Worm (Caenorhabditis elegans) whole organism, L4 larva: ENCODE data around the gene bath-42.
A peak's percentile ranks its signal among the peaks of the same experiment; 100 is the strongest.

ENCODE experiments used
- D1046.2 ChIP-seq: fragments of 200-800 bp; sonication (Bioruptor generic); IDR thresholded peaks from 2 replicates; pipeline ENCODE4 v1.3.6; 2022; ENCODE audit warnings: missing genetic modification characterization, missing compliant biosample characterization
- F37D6.2 ChIP-seq: sonication (generic microtip); optimal IDR thresholded peaks from 2 replicates; lab custom pipeline; 2016; ENCODE audit warnings: mild to moderate bottlenecking, missing genetic modification characterization, missing compliant biosample characterization
- F44E2.7 ChIP-seq: fragments of 200-800 bp; sonication (Bioruptor generic); IDR thresholded peaks from 2 replicates; pipeline ENCODE4 v2.1.2; 2022; ENCODE audit warnings: missing genetic modification characterization, missing compliant biosample characterization
- F49E8.2 ChIP-seq: sonication (generic microtip); optimal IDR thresholded peaks from 2 replicates; lab custom pipeline; 2016; ENCODE audit warnings: missing compliant biosample characterization, mild to moderate bottlenecking, missing genetic modification characterization, borderline replicate concordance
- T26A8.4 ChIP-seq: fragments of 200-800 bp; sonication (Bioruptor generic); IDR thresholded peaks from 2 replicates; pipeline ENCODE4 v1.3.6; 2022; ENCODE audit warnings: missing genetic modification characterization, missing compliant biosample characterization
- Y5F2A.4 ChIP-seq: fragments of 200-800 bp; sonication (Bioruptor generic); optimal IDR thresholded peaks from 2 replicates; lab custom pipeline; 2018; ENCODE audit warnings: mild to moderate bottlenecking, missing genetic modification characterization, missing compliant biosample characterization
- Y75B8A.6 ChIP-seq: fragments of 200-800 bp; sonication (Bioruptor generic); IDR thresholded peaks from 2 replicates; pipeline ENCODE4 v1.3.6; 2022; ENCODE audit warnings: missing genetic modification reagents, missing genetic modification characterization, missing compliant biosample characterization
- ZK337.2 ChIP-seq: fragments of 200-800 bp; sonication (Bioruptor generic); IDR thresholded peaks from 2 replicates; pipeline ENCODE4 v1.3.6; 2022; ENCODE audit warnings: missing genetic modification reagents, missing genetic modification characterization, missing compliant biosample characterization
- ZK546.5 ChIP-seq, 2 experiments: sonication (generic microtip); optimal IDR thresholded peaks; 2 replicates each; lab custom pipeline; 2017; ENCODE audit warnings: missing biosample characterization in 2 of 2, missing genetic modification characterization in 2 of 2
- aha-1 ChIP-seq: fragments of 150-350 bp; peaks from one replicate; lab custom pipeline; 2014; ENCODE audit warnings: missing biosample characterization, missing genetic modification characterization
- aly-2 ChIP-seq: sonication (generic microtip); optimal IDR thresholded peaks from 2 replicates; lab custom pipeline; 2018; ENCODE audit warnings: missing biosample characterization, missing genetic modification characterization
- ama-1 ChIP-seq: fragments of 150-350 bp; optimal IDR thresholded peaks from 2 replicates; lab custom pipeline; 2014; ENCODE audit warnings: inconsistent platforms, mixed read lengths
- attf-4 ChIP-seq: sonication (generic microtip); optimal IDR thresholded peaks from 3 replicates; lab custom pipeline; 2017; ENCODE audit warnings: missing biosample characterization, missing genetic modification characterization
- ceh-20 ChIP-seq: fragments of 200-800 bp; sonication (Bioruptor generic); IDR thresholded peaks from 2 replicates; pipeline ENCODE4 v1.3.6; 2022; ENCODE audit warnings: missing genetic modification reagents, missing genetic modification characterization, missing compliant biosample characterization
- ceh-28 ChIP-seq: fragments of 150-350 bp; optimal IDR thresholded peaks from 2 replicates; lab custom pipeline; 2014; ENCODE audit warnings: missing biosample characterization, missing genetic modification reagents, missing genetic modification characterization
- ceh-44 ChIP-seq: fragments of 200-800 bp; sonication (Bioruptor generic); IDR thresholded peaks from 2 replicates; pipeline ENCODE4 v1.3.6; 2022; ENCODE audit warnings: missing genetic modification reagents, missing genetic modification characterization, missing compliant biosample characterization
- ctbp-1 ChIP-seq: fragments of 200-800 bp; sonication (Bioruptor generic); IDR thresholded peaks from 2 replicates; pipeline ENCODE4 v1.3.6; 2022; ENCODE audit warnings: missing genetic modification reagents, missing genetic modification characterization, missing compliant biosample characterization
- daf-12 ChIP-seq: fragments of 150-350 bp; optimal IDR thresholded peaks from 2 replicates; lab custom pipeline; 2014; ENCODE audit warnings: missing biosample characterization, missing genetic modification reagents, missing genetic modification characterization
- dmd-9 ChIP-seq: fragments of 200-800 bp; sonication (Bioruptor generic); IDR thresholded peaks from 2 replicates; pipeline ENCODE4 v1.3.6; 2022; ENCODE audit warnings: missing genetic modification reagents, missing genetic modification characterization, missing compliant biosample characterization
- duxl-1 ChIP-seq: sonication (generic microtip); optimal IDR thresholded peaks from 2 replicates; lab custom pipeline; 2016; ENCODE audit warnings: mild to moderate bottlenecking, missing genetic modification characterization, moderate library complexity, missing compliant biosample characterization; ENCODE audit not compliant: poor library complexity
- dve-1 ChIP-seq: sonication (generic microtip); optimal IDR thresholded peaks from 2 replicates; lab custom pipeline; 2017; ENCODE audit warnings: antibody characterized with exemption, mild to moderate bottlenecking, missing genetic modification characterization, missing compliant biosample characterization; ENCODE audit not compliant: insufficient read depth
- egl-27 ChIP-seq: sonication (generic microtip); optimal IDR thresholded peaks from 3 replicates; lab custom pipeline; 2017; ENCODE audit warnings: missing biosample characterization, missing genetic modification reagents, missing genetic modification characterization
- fkh-10 ChIP-seq: fragments of 150-350 bp; optimal IDR thresholded peaks from 2 replicates; lab custom pipeline; 2014; ENCODE audit warnings: missing biosample characterization, missing genetic modification reagents, missing genetic modification characterization
- gei-8 ChIP-seq: fragments of 200-800 bp; sonication (Bioruptor generic); optimal IDR thresholded peaks from 2 replicates; lab custom pipeline; 2018; ENCODE audit warnings: mild to moderate bottlenecking, missing genetic modification characterization, missing compliant biosample characterization
- hif-1 ChIP-seq, 2 experiments: sonication (generic microtip); optimal IDR thresholded peaks; 2 replicates each; lab custom pipeline; 2016 to 2017; ENCODE audit warnings: missing compliant biosample characterization in 2 of 2, missing genetic modification characterization in 2 of 2, missing genetic modification reagents in 2 of 2, missing genotype in 2 of 2, mild to moderate bottlenecking in 1 of 2
- lin-13 ChIP-seq: fragments of 150-350 bp; optimal IDR thresholded peaks from 2 replicates; lab custom pipeline; 2014; ENCODE audit warnings: missing biosample characterization, missing genetic modification reagents, missing genetic modification characterization
- lin-29 ChIP-seq: fragments of 200-800 bp; sonication (Bioruptor generic); IDR thresholded peaks from 2 replicates; pipeline ENCODE4 v1.3.6; 2022; ENCODE audit warnings: missing genetic modification reagents, missing genetic modification characterization, missing compliant biosample characterization
- lir-3 ChIP-seq: sonication (generic microtip); optimal IDR thresholded peaks from 2 replicates; lab custom pipeline; 2016; ENCODE audit warnings: mild to moderate bottlenecking, missing genetic modification characterization, missing compliant biosample characterization
- madf-9 ChIP-seq: fragments of 200-800 bp; sonication (Bioruptor generic); conservative IDR thresholded peaks from 2 replicates; pipeline ENCODE4 v1.3.6; 2022; ENCODE audit warnings: missing genetic modification reagents, missing genetic modification characterization, missing compliant biosample characterization
- mdl-1 ChIP-seq, 2 experiments: fragments of 150-350 bp in 1 of 2; sonication (generic microtip) in 1 of 2; optimal IDR thresholded peaks; 2 replicates each; lab custom pipeline; 2014 to 2017; ENCODE audit warnings: missing biosample characterization in 2 of 2, missing genetic modification characterization in 2 of 2
- mep-1 ChIP-seq: fragments of 150-350 bp; sonication (generic microtip); optimal IDR thresholded peaks from 3 replicates; lab custom pipeline; 2014; ENCODE audit warnings: missing biosample characterization, missing genetic modification characterization
- mxl-3 ChIP-seq: fragments of 200-800 bp; sonication (Bioruptor generic); optimal IDR thresholded peaks from 2 replicates; lab custom pipeline; 2018; ENCODE audit warnings: mild to moderate bottlenecking, missing genetic modification characterization, missing compliant biosample characterization
- nhr-28 ChIP-seq: fragments of 150-350 bp; optimal IDR thresholded peaks from 2 replicates; lab custom pipeline; 2014; ENCODE audit warnings: missing biosample characterization, missing genetic modification characterization
- nhr-42 ChIP-seq: fragments of 200-800 bp; sonication (Bioruptor generic); IDR thresholded peaks from 2 replicates; pipeline ENCODE4 v1.3.6; 2022; ENCODE audit warnings: missing genetic modification characterization, missing compliant biosample characterization
- nhr-48 ChIP-seq: sonication (generic microtip); optimal IDR thresholded peaks from 2 replicates; lab custom pipeline; 2016; ENCODE audit warnings: mild to moderate bottlenecking, missing genetic modification characterization, missing compliant biosample characterization
- nhr-76 ChIP-seq: fragments of 150-350 bp; optimal IDR thresholded peaks from 2 replicates; lab custom pipeline; 2014; ENCODE audit warnings: missing biosample characterization, missing genetic modification characterization
- rbr-2 ChIP-seq: sonication (generic microtip); optimal IDR thresholded peaks from 2 replicates; lab custom pipeline; 2016; ENCODE audit warnings: missing genotype, missing genetic modification characterization, missing compliant biosample characterization
- saeg-2 ChIP-seq: fragments of 200-800 bp; sonication (Bioruptor generic); IDR thresholded peaks from 2 replicates; pipeline ENCODE4 v1.3.6; 2022; ENCODE audit warnings: missing genetic modification reagents, missing genetic modification characterization, missing compliant biosample characterization
- sdz-12 ChIP-seq: fragments of 200-800 bp; sonication (Bioruptor generic); optimal IDR thresholded peaks from 2 replicates; lab custom pipeline; 2018; ENCODE audit warnings: mild to moderate bottlenecking, missing genetic modification characterization, missing compliant biosample characterization
- snpc-1.2 ChIP-seq: fragments of 200-800 bp; sonication (Bioruptor generic); IDR thresholded peaks from 2 replicates; pipeline ENCODE4 v1.3.6; 2022; ENCODE audit warnings: missing genetic modification reagents, missing genetic modification characterization, missing compliant biosample characterization
- spr-1 ChIP-seq: sonication (generic microtip); optimal IDR thresholded peaks from 2 replicates; lab custom pipeline; 2016; ENCODE audit warnings: mild to moderate bottlenecking, missing genetic modification characterization, missing compliant biosample characterization
- spr-3 ChIP-seq: fragments of 200-800 bp; sonication (Bioruptor generic); optimal IDR thresholded peaks from 2 replicates; lab custom pipeline; 2018; ENCODE audit warnings: mild to moderate bottlenecking, missing genetic modification characterization, missing compliant biosample characterization
- tra-1 ChIP-seq: fragments of 200-800 bp; sonication (Bioruptor generic); IDR thresholded peaks from 2 replicates; pipeline ENCODE4 v1.3.6; 2022; ENCODE audit warnings: missing genetic modification reagents, missing genetic modification characterization, missing compliant biosample characterization
- unc-130 ChIP-seq: sonication (generic microtip); optimal IDR thresholded peaks from 2 replicates; lab custom pipeline; 2016; ENCODE audit warnings: missing genetic modification reagents, missing genetic modification characterization, missing compliant biosample characterization
- vab-7 ChIP-seq: fragments of 200-800 bp; sonication (Bioruptor generic); IDR thresholded peaks from 2 replicates; pipeline ENCODE4 v1.3.6; 2022; ENCODE audit warnings: missing genetic modification reagents, missing genetic modification characterization, missing compliant biosample characterization
- zag-1 ChIP-seq: fragments of 150-350 bp; optimal IDR thresholded peaks from 2 replicates; lab custom pipeline; 2014; ENCODE audit warnings: missing biosample characterization, missing genetic modification characterization
- zfp-2 ChIP-seq: sonication (generic microtip); optimal IDR thresholded peaks from 2 replicates; lab custom pipeline; 2016; ENCODE audit warnings: mild to moderate bottlenecking, missing genetic modification characterization, missing compliant biosample characterization
- zip-11 ChIP-seq: fragments of 200-800 bp; sonication (Bioruptor generic); IDR thresholded peaks from 2 replicates; pipeline ENCODE4 v1.3.6; 2022; ENCODE audit warnings: missing genetic modification characterization, missing compliant biosample characterization
- ztf-11 ChIP-seq: fragments of 150-350 bp; optimal IDR thresholded peaks from 2 replicates; lab custom pipeline; 2014; ENCODE audit warnings: missing biosample characterization, missing genetic modification characterization

The bath-42 gene

DNA sequence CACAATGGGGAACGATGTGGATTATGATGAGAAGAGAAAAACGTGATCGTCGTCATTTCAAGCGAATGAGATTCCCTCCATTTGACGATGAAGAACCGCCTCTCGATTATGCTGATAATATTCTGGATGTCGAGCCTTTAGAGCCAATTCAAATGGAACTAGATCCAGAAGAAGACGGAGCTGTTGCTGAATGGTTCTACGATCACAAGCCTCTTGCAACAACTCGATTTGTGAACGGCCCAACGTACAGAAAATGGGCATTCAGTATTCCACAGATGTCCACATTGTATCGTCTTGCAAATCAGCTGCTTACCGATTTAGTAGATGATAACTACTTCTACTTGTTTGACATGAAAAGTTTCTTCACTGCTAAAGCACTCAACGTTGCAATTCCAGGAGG, 1.6 kb upstream of the bath-42 start:
- no peak for TF ChIP-seq nhr-48
- TF ChIP-seq nhr-76: no peak
- TF ChIP-seq aly-2: no peak
- no peak for TF ChIP-seq vab-7
- peak; percentile 97 for TF ChIP-seq aha-1 (tag; lab: Kevin White, UChicago)

DNA sequence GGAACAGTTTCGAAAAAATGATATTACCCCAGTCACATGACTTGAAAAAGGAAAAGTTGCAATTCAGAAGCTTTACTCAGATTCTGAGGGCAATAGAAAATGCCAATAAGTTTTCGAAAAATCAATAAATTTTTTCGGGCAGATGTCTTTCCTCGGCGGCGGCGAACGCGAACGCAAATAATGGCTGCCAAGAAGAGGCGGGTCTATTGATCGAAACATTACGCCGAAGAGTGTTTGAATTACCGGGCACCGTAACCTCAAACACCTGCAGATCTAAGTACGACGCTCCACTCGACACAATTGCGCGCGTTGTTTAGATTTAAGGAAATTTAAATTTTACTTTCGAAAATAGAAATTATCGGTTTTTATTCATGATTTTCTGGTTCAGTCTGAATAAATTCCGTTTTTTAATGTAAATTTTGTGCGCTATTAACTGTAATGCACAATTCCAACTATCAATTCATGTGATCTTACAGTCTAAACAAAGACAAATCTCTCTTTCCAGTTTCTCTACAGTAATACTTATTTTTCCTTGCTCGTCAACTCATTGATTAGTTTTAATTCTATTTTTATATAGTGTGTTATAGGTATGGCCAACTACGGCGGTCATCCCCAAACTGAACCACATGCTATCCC, 723 bp upstream of the bath-42 start, which contains the start of gene prp-8:
TSS of gene prp-8 (plus strand) at position 586 of the 636 bp plus-strand sequence.
- TF ChIP-seq ceh-44 (GFP tag; lab: Robert Waterston, UW): no peak
- TF ChIP-seq dve-1 (tag; lab: Kevin White, UChicago): peak; percentile 92
- TF ChIP-seq lir-3 (tag; lab: Kevin White, UChicago): no peak
- no peak for TF ChIP-seq daf-12 (tag; lab: Kevin White, UChicago)
- TF ChIP-seq zip-11 (GFP tag; lab: Robert Waterston, UW): no peak
- TF ChIP-seq T26A8.4 (GFP tag; lab: Robert Waterston, UW): peak; percentile 74
- no peak for TF ChIP-seq D1046.2
- TF ChIP-seq snpc-1.2: 0 out of 2 replicates have a peak, but pooled peaks have one; percentile 23
- TF ChIP-seq Y75B8A.6: peak; percentile 58; the same call in 1 of the 2 replicates
- no peak for TF ChIP-seq gei-8 (GFP tag; lab: Kevin White, UChicago)
- no peak for TF ChIP-seq ztf-11 (tag; lab: Kevin White, UChicago)
- TF ChIP-seq zfp-2: peak; percentile 75
- peak; percentile 88 for TF ChIP-seq lin-13 (GFP tag; lab: Kevin White, UChicago)
- no peak for TF ChIP-seq spr-3
- peak; percentile 77 for TF ChIP-seq ceh-28 (tag; lab: Kevin White, UChicago)
- peak; percentile 25 for TF ChIP-seq unc-130
- peak; percentile 51 for TF ChIP-seq nhr-28 (tag; lab: Kevin White, UChicago)
- TF ChIP-seq ZK337.2 (GFP tag; lab: Robert Waterston, UW): no peak
- no peak for TF ChIP-seq F44E2.7 (GFP tag; lab: Robert Waterston, UW)
- peak; percentile 78 for TF ChIP-seq ama-1 (lab: Kevin White, UChicago)
- TF ChIP-seq rbr-2 (tag; lab: Kevin White, UChicago): peak; percentile 85
- peak in 1 of 2 experiments; percentile 94 for TF ChIP-seq ZK546.5 (tag; optimal IDR thresholded peaks at IDR 0.05; lab: Kevin White, UChicago)
- TF ChIP-seq F37D6.2 (tag; lab: Kevin White, UChicago): peak; percentile 62
- TF ChIP-seq hif-1 (tag; optimal IDR thresholded peaks at IDR 0.05; lab: Kevin White, UChicago): peak in 1 of 2 experiments; percentile 80
- peak; percentile 67 for TF ChIP-seq mxl-3 (GFP tag; lab: Kevin White, UChicago)
- TF ChIP-seq Y5F2A.4 (GFP tag; lab: Kevin White, UChicago): no peak
- TF ChIP-seq mep-1 (tag; lab: Kevin White, UChicago): peak; percentile 90
- TF ChIP-seq dmd-9 (GFP tag; lab: Robert Waterston, UW): peak; percentile 50; the same call in 1 of the 2 replicates
- TF ChIP-seq nhr-42 (GFP tag; lab: Robert Waterston, UW): 0 out of 2 replicates have a peak, but pooled peaks have one; percentile 26
- peak; percentile 99 for TF ChIP-seq aha-1 (tag; lab: Kevin White, UChicago)
- 0 out of 2 replicates have a peak, but pooled peaks have one; percentile 43 for TF ChIP-seq tra-1 (GFP tag; lab: Robert Waterston, UW)
- no peak for TF ChIP-seq F49E8.2
- TF ChIP-seq madf-9: no peak
- TF ChIP-seq nhr-76: no peak
- TF ChIP-seq egl-27 (tag; lab: Kevin White, UChicago): no peak
- no peak for TF ChIP-seq mdl-1 (tag; optimal IDR thresholded peaks at IDR 0.05; lab: Kevin White, UChicago)
- TF ChIP-seq duxl-1 (tag; lab: Kevin White, UChicago): peak; percentile 83
- TF ChIP-seq sdz-12 (GFP tag; lab: Kevin White, UChicago): no peak
- TF ChIP-seq ceh-20 (GFP tag; lab: Robert Waterston, UW): peak; percentile 68; the same call in 1 of the 2 replicates
- peak; percentile 31 for TF ChIP-seq spr-1 (tag; lab: Kevin White, UChicago)
- no peak for TF ChIP-seq lin-29 (GFP tag; lab: Robert Waterston, UW)
- no peak for TF ChIP-seq zag-1 (tag; lab: Kevin White, UChicago)
- TF ChIP-seq attf-4: no peak
- peak; percentile 68 for TF ChIP-seq ctbp-1 (GFP tag; lab: Robert Waterston, UW)
- TF ChIP-seq fkh-10 (GFP tag; lab: Kevin White, UChicago): peak; percentile 74
- TF ChIP-seq saeg-2: no peak
